Worm (Caenorhabditis elegans) whole organism, L3 larva: ENCODE data around the gene str-170.

Experiments used
- ama-1 ChIP-seq: fragments of 150-350 bp; optimal IDR thresholded peaks from 2 replicates; lab custom pipeline; 2018
- lin-39 ChIP-seq: fragments of 150-350 bp; optimal IDR thresholded peaks from 2 replicates; lab custom pipeline; 2018; ENCODE audit warnings: missing biosample characterization, missing genetic modification reagents, missing genetic modification characterization
- mdl-1 ChIP-seq: fragments of 150-350 bp; optimal IDR thresholded peaks from 2 replicates; lab custom pipeline; 2014; ENCODE audit warnings: missing biosample characterization, missing genetic modification characterization
- nhr-12 ChIP-seq: fragments of 150-350 bp; optimal IDR thresholded peaks from 2 replicates; lab custom pipeline; 2014; ENCODE audit warnings: missing biosample characterization, missing genetic modification characterization
- nhr-23 ChIP-seq: fragments of 150-350 bp; optimal IDR thresholded peaks from 2 replicates; lab custom pipeline; 2014; ENCODE audit warnings: missing biosample characterization, missing genetic modification reagents, missing genetic modification characterization
- nhr-25 ChIP-seq: sonication (generic microtip); optimal IDR thresholded peaks from 2 replicates; lab custom pipeline; 2017; ENCODE audit warnings: missing biosample characterization, missing genetic modification characterization
- nhr-43 ChIP-seq: sonication (generic microtip); optimal IDR thresholded peaks from 2 replicates; lab custom pipeline; 2016; ENCODE audit warnings: mild to moderate bottlenecking, missing genetic modification characterization, missing compliant biosample characterization; ENCODE audit not compliant: poor library complexity, severe bottlenecking

ce11 chrIV:4842030-4842429, 35.2 kb upstream of the str-170 start:
- TF ChIP-seq ama-1 (no peak), nhr-23 (tag; lab: Kevin White, UChicago) (no peak), mdl-1 (tag; lab: Kevin White, UChicago) (no peak), nhr-43 (tag; lab: Kevin White, UChicago) (no peak), nhr-12 (no peak), nhr-25 (tag; lab: Kevin White, UChicago) (no peak), lin-39 (tag; lab: Kevin White, UChicago) (no peak)
